Worm (Caenorhabditis elegans): Measurements from ENCODE around the gene pat-3.

ce11 chrIII:3862918-3863385 lies 51.0 kb downstream of the pat-3 start, which contains the start of gene brc-1:
- TF ChIP-seq him-1 (tag; optimal IDR thresholded peaks at IDR 0.05) (peak; percentile 83), W03F9.2 (tag; optimal IDR thresholded peaks at IDR 0.05) (peak; percentile 64), dao-5 (tag; optimal IDR thresholded peaks at IDR 0.05) (no peak)
